Fruit fly (Drosophila melanogaster) whole organism, embryonic: ENCODE results near the gene Cpn.

ENCODE experiments used
- Awh ChIP-seq: fragments of 200-800 bp; sonication (Bioruptor generic); IDR thresholded peaks from 2 replicates; pipeline ENCODE4, ENCODE4 v1.3.6; 2022; ENCODE audit warnings: missing biosample characterization, missing genetic modification characterization
- B-H1 ChIP-seq: fragments of 200-800 bp; sonication (Bioruptor generic); IDR thresholded peaks from 3 replicates; pipeline ENCODE4 v1.3.6; 2022; ENCODE audit warnings: missing biosample characterization, missing genetic modification characterization
- BtbVII ChIP-seq: fragments of 200-800 bp; sonication (Bioruptor generic); optimal IDR thresholded peaks from 3 replicates; lab custom pipeline; 2017; ENCODE audit warnings: missing biosample characterization, mild to moderate bottlenecking, missing genetic modification characterization
- CG1024 ChIP-seq: fragments of 200-800 bp; sonication (Bioruptor generic); IDR thresholded peaks from 2 replicates; pipeline ENCODE4 v1.3.6; 2022; ENCODE audit warnings: missing biosample characterization, missing genetic modification characterization
- CG10431 ChIP-seq: fragments of 200-800 bp; sonication (Bioruptor generic); optimal IDR thresholded peaks from 3 replicates; lab custom pipeline; 2018; ENCODE audit warnings: missing biosample characterization, mild to moderate bottlenecking, missing genetic modification characterization
- CG11085 ChIP-seq: fragments of 200-800 bp; sonication (Bioruptor generic); IDR thresholded peaks from 2 replicates; pipeline ENCODE4 v1.3.6; 2022; ENCODE audit warnings: missing biosample characterization, missing genetic modification characterization
- CG11093 ChIP-seq: fragments of 200-800 bp; sonication (Bioruptor generic); IDR thresholded peaks from 3 replicates; pipeline ENCODE4 v1.3.6; 2022; ENCODE audit warnings: missing biosample characterization, missing genetic modification characterization
- CG11456 ChIP-seq: fragments of 200-800 bp; sonication (Bioruptor generic); IDR thresholded peaks from 3 replicates; pipeline ENCODE4 v1.3.6; 2022; ENCODE audit warnings: missing biosample characterization, missing genetic modification characterization
- CG12155 ChIP-seq: fragments of 200-800 bp; sonication (Bioruptor generic); optimal IDR thresholded peaks from 3 replicates; lab custom pipeline; 2016; ENCODE audit warnings: missing biosample characterization, missing genetic modification characterization
- CG12391 ChIP-seq: fragments of 200-800 bp; sonication (Bioruptor generic); optimal IDR thresholded peaks from 3 replicates; lab custom pipeline; 2018; ENCODE audit warnings: missing biosample characterization, mild to moderate bottlenecking, missing genetic modification characterization, moderate library complexity
- CG14050 ChIP-seq: fragments of 200-800 bp; sonication (Bioruptor generic); IDR thresholded peaks from 3 replicates; pipeline ENCODE4 v1.3.6; 2022; ENCODE audit warnings: missing biosample characterization, missing genetic modification characterization
- CG15269 ChIP-seq: fragments of 200-800 bp; sonication (Bioruptor generic); optimal IDR thresholded peaks from 2 replicates; lab custom pipeline; 2018; ENCODE audit warnings: missing biosample characterization, mild to moderate bottlenecking, missing genetic modification characterization, moderate library complexity
- CG1602 ChIP-seq: fragments of 200-800 bp; sonication (Bioruptor generic); optimal IDR thresholded peaks from 3 replicates; lab custom pipeline; 2016; ENCODE audit warnings: missing biosample characterization, missing genetic modification characterization
- CG17186 ChIP-seq: fragments of 200-800 bp; sonication (Bioruptor generic); optimal IDR thresholded peaks from 3 replicates; lab custom pipeline; 2017; ENCODE audit warnings: missing biosample characterization, missing genetic modification reagents, missing genetic modification characterization
- CG17359 ChIP-seq: fragments of 200-800 bp; sonication (Bioruptor generic); optimal IDR thresholded peaks from 3 replicates; lab custom pipeline; 2018; ENCODE audit warnings: missing biosample characterization, mild to moderate bottlenecking, missing genetic modification characterization, moderate library complexity
- CG18476 ChIP-seq: fragments of 200-800 bp; sonication (Bioruptor generic); optimal IDR thresholded peaks from 2 replicates; lab custom pipeline; 2016; ENCODE audit warnings: missing biosample characterization, mild to moderate bottlenecking, missing genetic modification characterization
- CG2120 ChIP-seq: fragments of 200-800 bp; sonication (Bioruptor generic); optimal IDR thresholded peaks from 3 replicates; lab custom pipeline; 2016; ENCODE audit warnings: missing biosample characterization, missing genetic modification characterization
- CG2199 ChIP-seq: fragments of 200-800 bp; sonication (Bioruptor generic); IDR thresholded peaks from 3 replicates; pipeline ENCODE4 v1.3.6; 2022; ENCODE audit warnings: missing biosample characterization, missing genetic modification characterization
- CG31224 ChIP-seq: fragments of 200-800 bp; sonication (Bioruptor generic); IDR thresholded peaks from 2 replicates; pipeline ENCODE4 v1.3.6; 2022; ENCODE audit warnings: missing biosample characterization, missing genetic modification characterization
- CG31365 ChIP-seq: fragments of 200-800 bp; sonication (Bioruptor generic); optimal IDR thresholded peaks from 2 replicates; lab custom pipeline; 2018; ENCODE audit warnings: missing biosample characterization, mild to moderate bottlenecking, missing genetic modification characterization
- CG42726 ChIP-seq: fragments of 200-800 bp; sonication (Bioruptor generic); IDR thresholded peaks from 2 replicates; pipeline ENCODE4 v1.3.6; 2022; ENCODE audit warnings: missing biosample characterization, missing genetic modification characterization; ENCODE audit not compliant: partially characterized antibody
- CG8290 ChIP-seq, 3 experiments: fragments of 200-800 bp; sonication (Bioruptor generic); optimal IDR thresholded peaks; 2 replicates each; lab custom pipeline; 2016 to 2019; ENCODE audit warnings: missing biosample characterization in 3 of 3, missing genetic modification characterization in 3 of 3, mild to moderate bottlenecking in 2 of 3, moderate library complexity in 1 of 3
- CG8359 ChIP-seq: fragments of 200-800 bp; sonication (Bioruptor generic); optimal IDR thresholded peaks from 2 replicates; lab custom pipeline; 2017; ENCODE audit warnings: missing biosample characterization, mild to moderate bottlenecking, missing genetic modification characterization, borderline replicate concordance
- CG9609 ChIP-seq: fragments of 200-800 bp; sonication (Bioruptor generic); optimal IDR thresholded peaks from 3 replicates; lab custom pipeline; 2016; ENCODE audit warnings: missing biosample characterization, missing genetic modification characterization
- Dad ChIP-seq: fragments of 200-800 bp; sonication (Bioruptor generic); optimal IDR thresholded peaks from 3 replicates; lab custom pipeline; 2016; ENCODE audit warnings: missing biosample characterization, missing genetic modification characterization
- Ets65A ChIP-seq: fragments of 200-800 bp; sonication (Bioruptor generic); peaks from one replicate; lab custom pipeline; 2016; ENCODE audit warnings: missing biosample characterization, missing genetic modification characterization
- Ets97D ChIP-seq: fragments of 200-800 bp; sonication (Bioruptor generic); optimal IDR thresholded peaks from 3 replicates; lab custom pipeline; 2016; ENCODE audit warnings: missing biosample characterization, missing genetic modification characterization
- HHEX ChIP-seq: fragments of 200-800 bp; sonication (Bioruptor generic); optimal IDR thresholded peaks from 3 replicates; lab custom pipeline; 2017; ENCODE audit warnings: missing biosample characterization, mild to moderate bottlenecking, missing genetic modification characterization, missing genetic modification reagents
- Hmr ChIP-seq: fragments of 200-800 bp; sonication (Bioruptor generic); optimal IDR thresholded peaks from 3 replicates; lab custom pipeline; 2017; ENCODE audit warnings: mild to moderate bottlenecking, missing biosample characterization, missing genetic modification reagents, missing genetic modification characterization
- Hr51 ChIP-seq, 2 experiments: fragments of 200-800 bp; sonication (Bioruptor generic); optimal IDR thresholded peaks; 2 replicates in 1 of 2; 3 replicates in 1 of 2; lab custom pipeline; 2016 to 2018; ENCODE audit warnings: missing biosample characterization in 2 of 2, missing genetic modification characterization in 2 of 2, mild to moderate bottlenecking in 1 of 2, moderate library complexity in 1 of 2
- Lim3 ChIP-seq: fragments of 200-800 bp; sonication (Bioruptor generic); IDR thresholded peaks from 2 replicates; pipeline ENCODE4 v1.3.6; 2022; ENCODE audit warnings: missing biosample characterization, missing genetic modification characterization
- Med ChIP-seq: fragments of 200-800 bp; sonication (Bioruptor generic); peaks from one replicate; lab custom pipeline; 2016; ENCODE audit warnings: missing biosample characterization, missing genetic modification characterization, mild to moderate bottlenecking, inconsistent platforms, moderate library complexity
- Mrtf ChIP-seq: fragments of 200-800 bp; sonication (Bioruptor generic); IDR thresholded peaks from 3 replicates; pipeline ENCODE4 v1.3.6; 2022; ENCODE audit warnings: missing biosample characterization, missing genetic modification characterization
- NK7.1 ChIP-seq: fragments of 200-800 bp; sonication (Bioruptor generic); optimal IDR thresholded peaks from 3 replicates; lab custom pipeline; 2016; ENCODE audit warnings: missing biosample characterization, missing genetic modification characterization
- NfI ChIP-seq: fragments of 200-800 bp; sonication (Bioruptor generic); optimal IDR thresholded peaks from 3 replicates; lab custom pipeline; 2018; ENCODE audit warnings: missing biosample characterization, mild to moderate bottlenecking, missing genetic modification characterization, moderate library complexity
- Oaz ChIP-seq: fragments of 200-800 bp; sonication (Bioruptor generic); IDR thresholded peaks from 2 replicates; pipeline ENCODE4 v1.3.6; 2022; ENCODE audit warnings: missing biosample characterization, missing genetic modification characterization
- Scr ChIP-seq: fragments of 200-800 bp; sonication (Bioruptor generic); IDR thresholded peaks from 2 replicates; pipeline ENCODE4 v1.3.6; 2022; ENCODE audit warnings: missing biosample characterization, missing genetic modification characterization; ENCODE audit not compliant: partially characterized antibody
- abd-A ChIP-seq: fragments of 200-800 bp; sonication (Bioruptor generic); optimal IDR thresholded peaks from 3 replicates; lab custom pipeline; 2019; ENCODE audit warnings: missing biosample characterization, mild to moderate bottlenecking, missing genetic modification characterization, moderate library complexity
- ase ChIP-seq: fragments of 200-800 bp; sonication (Bioruptor generic); IDR thresholded peaks from 3 replicates; pipeline ENCODE4 v1.3.6; 2022; ENCODE audit warnings: missing biosample characterization, missing genetic modification characterization
- bsh ChIP-seq, 2 experiments: fragments of 200-800 bp; sonication (Bioruptor generic); optimal IDR thresholded peaks; 2 replicates each; lab custom pipeline; 2017 to 2018; ENCODE audit warnings: mild to moderate bottlenecking in 2 of 2, missing biosample characterization in 2 of 2, missing genetic modification characterization in 2 of 2, moderate library complexity in 1 of 2
- dimm ChIP-seq: fragments of 200-800 bp; sonication (Bioruptor generic); IDR thresholded peaks from 2 replicates; pipeline ENCODE4 v1.3.6; 2022; ENCODE audit warnings: missing biosample characterization, missing genetic modification characterization
- fru ChIP-seq: fragments of >200 bp; optimal IDR thresholded peaks from 2 replicates; lab custom pipeline; 2017
- gro ChIP-seq: fragments of 200-800 bp; sonication (Bioruptor generic); optimal IDR thresholded peaks from 2 replicates; lab custom pipeline; 2016; ENCODE audit warnings: missing biosample characterization, missing genetic modification characterization
- gsb-n ChIP-seq: fragments of 200-800 bp; sonication (Bioruptor generic); optimal IDR thresholded peaks from 3 replicates; lab custom pipeline; 2018; ENCODE audit warnings: missing biosample characterization, mild to moderate bottlenecking, missing genetic modification characterization
- onecut ChIP-seq: fragments of 200-800 bp; sonication (Bioruptor generic); IDR thresholded peaks from 2 replicates; pipeline ENCODE4 v1.3.6; 2022; ENCODE audit warnings: missing biosample characterization, missing genetic modification characterization
- otp ChIP-seq: fragments of 200-800 bp; sonication (Bioruptor generic); IDR thresholded peaks from 3 replicates; pipeline ENCODE4, ENCODE4 v1.3.6; 2022; ENCODE audit warnings: missing biosample characterization, missing genetic modification characterization
- pho ChIP-seq: fragments of 200-800 bp; sonication (Bioruptor generic); optimal IDR thresholded peaks from 2 replicates; lab custom pipeline; 2016; ENCODE audit warnings: missing biosample characterization, missing genetic modification characterization
- row ChIP-seq: fragments of 200-800 bp; sonication (Bioruptor generic); IDR thresholded peaks from 3 replicates; pipeline ENCODE4 v1.3.6; 2022; ENCODE audit warnings: missing biosample characterization, missing genetic modification characterization
- sd ChIP-seq: fragments of 200-800 bp; sonication (Bioruptor generic); optimal IDR thresholded peaks from 3 replicates; lab custom pipeline; 2018; ENCODE audit warnings: missing biosample characterization, mild to moderate bottlenecking, missing genetic modification characterization, moderate library complexity
- sens-2 ChIP-seq: fragments of 200-800 bp; sonication (Bioruptor generic); IDR thresholded peaks from 2 replicates; pipeline ENCODE4 v1.3.6; 2022; ENCODE audit warnings: missing biosample characterization, missing genetic modification characterization
- unpg ChIP-seq: fragments of 200-800 bp; sonication (Bioruptor generic); optimal IDR thresholded peaks from 3 replicates; lab custom pipeline; 2018; ENCODE audit warnings: missing biosample characterization, mild to moderate bottlenecking, missing genetic modification characterization, moderate library complexity

The Cpn gene

DNA sequence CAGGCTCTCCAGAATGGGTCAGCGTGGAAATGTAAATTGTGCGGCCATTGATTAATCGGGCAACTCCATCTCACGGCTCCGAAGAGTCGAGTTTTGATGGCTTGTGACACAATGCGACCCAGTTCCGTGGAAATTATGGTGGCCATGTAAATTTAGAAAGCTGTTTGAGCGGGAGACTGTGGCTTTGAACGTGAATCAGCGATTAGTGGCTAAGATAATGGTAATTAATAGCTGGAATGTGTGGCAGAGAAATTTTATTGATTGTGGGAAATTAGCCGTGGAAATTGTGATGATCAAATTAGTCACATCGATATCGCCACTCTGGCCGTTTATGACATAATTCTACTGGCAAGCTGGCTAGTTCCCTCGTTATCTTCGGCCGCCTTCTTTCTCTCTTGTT is 41.1 kb downstream of the Cpn start (continued):
- no peak for TF ChIP-seq CG2199 (GFP tag; lab: Robert Waterston, UW)
- no peak for TF ChIP-seq CG8359
- peak; percentile 33 for TF ChIP-seq Ets65A (GFP tag; lab: Kevin White, UChicago)
- TF ChIP-seq Hr51 (GFP tag; optimal IDR thresholded peaks at IDR 0.05; lab: Kevin White, UChicago) = no peak
- TF ChIP-seq ase = no peak
- TF ChIP-seq CG11093 (GFP tag; lab: Robert Waterston, UW) = no peak
- no peak for TF ChIP-seq CG15269 (tag; lab: Kevin White, UChicago)
- no peak for TF ChIP-seq Scr
- TF ChIP-seq sd = peak; percentile 62
- TF ChIP-seq pho (GFP tag; lab: Kevin White, UChicago) = no peak
- TF ChIP-seq CG8290 (GFP tag; optimal IDR thresholded peaks at IDR 0.05; lab: Kevin White, UChicago) = no peak
- TF ChIP-seq CG8290 (tag; optimal IDR thresholded peaks at IDR 0.05; lab: Kevin White, UChicago) = no peak
- TF ChIP-seq CG31365 (tag; lab: Kevin White, UChicago) = no peak
- TF ChIP-seq Lim3 (GFP tag; lab: Robert Waterston, UW) = no peak
- TF ChIP-seq Oaz (GFP tag; lab: Robert Waterston, UW) = no peak
- no peak for TF ChIP-seq CG18476 (GFP tag; lab: Kevin White, UChicago)
- TF ChIP-seq CG31224 (GFP tag; lab: Robert Waterston, UW) = no peak
- TF ChIP-seq HHEX (GFP tag; lab: Kevin White, UChicago) = no peak
- no peak for TF ChIP-seq Mrtf (GFP tag; lab: Robert Waterston, UW)
- no peak for TF ChIP-seq CG11085 (GFP tag; lab: Robert Waterston, UW)
- TF ChIP-seq sens-2 (GFP tag; lab: Robert Waterston, UW) = no peak
- no peak for TF ChIP-seq Dad (GFP tag; lab: Kevin White, UChicago)
- TF ChIP-seq abd-A = peak; percentile 68
- TF ChIP-seq unpg (GFP tag; lab: Kevin White, UChicago) = no peak
- TF ChIP-seq onecut = no peak
- no peak for TF ChIP-seq CG42726 (GFP tag; lab: Robert Waterston, UW)
- TF ChIP-seq Awh (GFP tag; lab: Robert Waterston, UW) = peak; percentile 48; the same call in 1 of the 2 replicates
- TF ChIP-seq gsb-n (tag; lab: Kevin White, UChicago) = peak; percentile 30
- TF ChIP-seq, all 482 proteins: peak for 6

DNA sequence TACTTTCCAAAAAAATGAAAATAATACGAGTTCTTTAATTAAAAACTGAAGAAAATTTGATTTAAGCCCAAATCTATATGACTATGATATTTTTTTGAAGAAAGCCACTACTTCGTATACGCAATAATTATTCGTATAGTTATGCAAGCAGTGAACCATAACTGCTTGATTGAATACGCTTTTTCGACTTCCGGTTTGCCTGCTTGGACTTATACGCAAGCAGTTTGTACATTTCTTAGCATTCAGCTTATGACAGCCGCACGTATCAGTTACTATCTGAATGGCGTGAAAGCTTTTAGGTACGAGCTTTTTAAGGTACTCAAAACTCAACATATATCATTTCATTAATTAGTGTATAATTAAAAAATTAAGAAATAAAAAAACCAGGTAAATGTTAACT is 44.8 kb downstream of the Cpn start:
- peak; percentile 100 for TF ChIP-seq Ets97D
- TF ChIP-seq bsh (GFP tag; optimal IDR thresholded peaks at IDR 0.05; lab: Kevin White, UChicago) = peak in 1 of 2 experiments; percentile 85
- peak; percentile 86 for TF ChIP-seq CG14050
- TF ChIP-seq Oaz (GFP tag; lab: Robert Waterston, UW) = peak; percentile 89
- peak; percentile 95 for TF ChIP-seq NfI (GFP tag; lab: Kevin White, UChicago)
- TF ChIP-seq dimm (GFP tag; lab: Robert Waterston, UW) = peak; percentile 90
- no peak for TF ChIP-seq gro (GFP tag; lab: Kevin White, UChicago)
- peak; percentile 27 for TF ChIP-seq BtbVII (GFP tag; lab: Kevin White, UChicago)
- TF ChIP-seq CG1024 (GFP tag; lab: Robert Waterston, UW) = peak; percentile 92
- TF ChIP-seq CG9609 (GFP tag; lab: Kevin White, UChicago) = peak; percentile 91
- TF ChIP-seq CG10431 (GFP tag; lab: Kevin White, UChicago) = peak; percentile 68
- TF ChIP-seq B-H1 (GFP tag; lab: Robert Waterston, UW) = peak; percentile 87
- TF ChIP-seq Hmr (GFP tag; lab: Kevin White, UChicago) = peak; percentile 93
- peak; percentile 76 for TF ChIP-seq CG12391 (tag; lab: Kevin White, UChicago)
- TF ChIP-seq otp (GFP tag; lab: Robert Waterston, UW) = peak; percentile 96
- TF ChIP-seq Med (GFP tag; lab: Kevin White, UChicago) = peak; percentile 99
- TF ChIP-seq Scr = no peak
- TF ChIP-seq fru = no peak
- TF ChIP-seq CG12155 (GFP tag; lab: Kevin White, UChicago) = peak; percentile 79
- TF ChIP-seq row (GFP tag; lab: Robert Waterston, UW) = peak; percentile 71
- TF ChIP-seq NK7.1 = peak; percentile 83
- peak; percentile 51 for TF ChIP-seq CG17186
- peak; percentile 88 for TF ChIP-seq CG17359
- TF ChIP-seq CG1602 (GFP tag; lab: Kevin White, UChicago) = peak; percentile 86
- TF ChIP-seq CG11093 (GFP tag; lab: Robert Waterston, UW) = peak; percentile 73
- TF ChIP-seq CG11456 (GFP tag; lab: Robert Waterston, UW) = peak; percentile 99
- peak; percentile 73 for TF ChIP-seq CG2120
